Fruit fly (Drosophila melanogaster): ENCODE data around the gene CG15922.
A peak's percentile ranks its signal among the peaks of the same experiment; 100 is the strongest.

The CG15922 gene

DNA sequence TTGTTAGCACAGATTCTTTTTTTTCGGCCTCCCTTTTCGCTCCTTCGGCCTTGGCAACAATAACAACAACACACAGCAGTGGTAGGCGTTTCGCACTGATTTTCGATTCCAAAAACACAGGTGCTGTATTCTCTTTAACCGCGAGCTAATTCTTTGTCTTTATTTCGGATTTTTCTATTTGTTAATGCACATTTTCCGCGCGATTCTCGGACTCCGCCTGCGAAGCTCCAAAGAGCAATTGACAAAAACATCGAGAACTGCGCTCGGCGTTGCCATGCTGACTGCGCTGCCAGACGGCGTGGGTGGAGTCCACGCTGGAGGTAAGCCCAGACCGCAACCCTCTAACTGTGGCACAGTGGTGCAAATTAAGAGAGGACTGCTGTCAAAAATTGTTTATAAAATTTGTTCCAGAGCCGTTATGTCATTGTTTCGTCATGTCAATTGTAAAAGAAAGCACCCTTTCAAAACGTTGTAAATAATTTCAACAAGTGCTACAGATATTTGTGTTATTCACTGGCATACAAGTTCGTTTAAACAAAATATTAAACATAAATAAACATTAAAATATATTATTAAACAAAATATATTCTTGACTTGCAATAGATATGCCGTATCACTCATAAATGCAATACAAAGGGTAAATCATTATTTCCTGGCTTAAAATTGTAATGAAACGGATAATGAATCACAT lies 2.5 kb downstream of the CG15922 start, which contains the start of the genes DPCoAC and CG5180 (continued):
- peak in 1 of 2 experiments; percentile 21 for TF ChIP-seq dl (GFP tag; optimal IDR thresholded peaks at IDR 0.05; ENCODE audit: insufficient read depth in 1 of 2, partially characterized antibody in 2 of 2)
- TF ChIP-seq Myc (optimal IDR thresholded peaks at IDR 0.05) = no peak
- TF ChIP-seq Hr78 (GFP tag; optimal IDR thresholded peaks at IDR 0.05) = no peak
- TF ChIP-seq usp (GFP tag; optimal IDR thresholded peaks at IDR 0.05) = no peak
- TF ChIP-seq N (GFP tag; optimal IDR thresholded peaks at IDR 0.05) = no peak

DNA sequence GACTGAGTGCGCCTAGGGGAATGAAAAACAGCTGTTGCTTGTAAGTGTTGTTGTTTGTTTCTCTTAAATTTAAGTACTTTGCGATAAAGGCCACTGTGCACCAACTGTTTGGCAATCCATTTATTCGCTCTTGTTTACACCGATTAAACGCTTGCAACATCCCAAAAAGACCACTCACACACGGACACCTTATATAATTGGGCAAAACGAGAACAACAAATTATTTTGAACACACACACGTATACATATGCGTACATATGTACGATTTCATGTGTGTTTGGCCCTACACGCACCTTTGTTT lies 3.0 kb downstream of the CG15922 start:
- TF ChIP-seq sage (GFP tag; optimal IDR thresholded peaks at IDR 0.05) (no peak), Jra (GFP tag; optimal IDR thresholded peaks at IDR 0.05) (no peak), tai (GFP tag; optimal IDR thresholded peaks at IDR 0.05) (no peak)

DNA sequence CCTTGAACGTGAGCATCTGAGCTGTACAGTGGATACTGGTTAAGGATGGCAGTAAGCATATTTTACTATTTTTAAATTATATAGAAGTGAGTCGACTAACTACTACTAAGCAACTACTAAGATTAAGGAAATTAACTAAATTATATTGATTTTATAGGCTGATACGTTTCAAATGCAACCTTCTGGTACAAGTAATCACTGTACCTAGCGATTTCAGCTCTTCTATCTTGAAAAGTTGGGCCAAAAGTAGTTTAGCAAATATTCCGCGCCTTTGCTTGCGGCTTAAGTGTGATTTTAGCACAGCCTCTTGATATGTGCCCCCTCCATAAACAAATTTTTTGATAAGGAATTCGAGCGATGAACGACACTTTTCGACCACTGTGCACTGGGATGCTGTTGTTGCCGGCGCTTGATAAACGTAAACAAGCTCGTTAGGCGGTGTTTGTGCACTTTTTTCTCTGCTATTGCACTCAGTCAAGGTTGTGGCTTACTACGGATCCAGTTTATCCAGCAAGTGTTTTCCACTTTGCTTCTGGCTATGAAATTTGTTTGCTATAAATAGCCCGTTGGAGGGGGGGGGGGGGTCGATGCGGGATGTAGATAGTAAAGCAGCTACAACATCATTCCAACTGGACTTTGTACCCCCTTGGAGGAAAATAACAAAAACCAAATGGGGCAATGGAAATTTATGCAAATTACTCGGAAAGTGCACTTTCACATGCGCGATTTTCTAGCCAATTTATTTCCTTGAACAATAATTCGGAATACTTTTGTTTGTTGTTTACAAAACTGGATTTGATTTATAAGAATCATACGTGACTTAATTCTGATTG lies 3.6 kb downstream of the CG15922 start:
- TF ChIP-seq Hr83 (GFP tag; optimal IDR thresholded peaks at IDR 0.05; ENCODE audit: poor library complexity, severe bottlenecking) = no peak
- TF ChIP-seq usp (GFP tag; optimal IDR thresholded peaks at IDR 0.05) = no peak
- TF ChIP-seq psq (GFP tag; optimal IDR thresholded peaks at IDR 0.05) = peak; percentile 47
- TF ChIP-seq woc (GFP tag; optimal IDR thresholded peaks at IDR 0.05) = peak; percentile 72
- peak; percentile 37 for TF ChIP-seq sv (GFP tag; optimal IDR thresholded peaks at IDR 0.05)
- peak; percentile 60 for TF ChIP-seq rgr (GFP tag; optimal IDR thresholded peaks at IDR 0.05)
- no peak for TF ChIP-seq GATAd (GFP tag; optimal IDR thresholded peaks at IDR 0.05)
- TF ChIP-seq Dif (GFP tag; optimal IDR thresholded peaks at IDR 0.05; ENCODE audit: partially characterized antibody) = peak; percentile 4
- TF ChIP-seq h (GFP tag; optimal IDR thresholded peaks at IDR 0.05) = peak; percentile 82
- TF ChIP-seq sage (GFP tag; optimal IDR thresholded peaks at IDR 0.05) = no peak
- TF ChIP-seq ey (GFP tag; optimal IDR thresholded peaks at IDR 0.05) = peak; percentile 62
- no peak for TF ChIP-seq jim (GFP tag; optimal IDR thresholded peaks at IDR 0.05)
- TF ChIP-seq Jra (GFP tag; optimal IDR thresholded peaks at IDR 0.05) = no peak
- peak; percentile 55 for TF ChIP-seq br (GFP tag; optimal IDR thresholded peaks at IDR 0.05)
- peak; percentile 14 for TF ChIP-seq brk (GFP tag; optimal IDR thresholded peaks at IDR 0.05)
- no peak for TF ChIP-seq Vsx2 (GFP tag; optimal IDR thresholded peaks at IDR 0.05; ENCODE audit: partially characterized antibody)
- TF ChIP-seq dmrt93B (GFP tag; optimal IDR thresholded peaks at IDR 0.05) = peak; percentile 37
- no peak for TF ChIP-seq Hr78 (GFP tag; optimal IDR thresholded peaks at IDR 0.05)
- TF ChIP-seq Hnf4 (GFP tag; optimal IDR thresholded peaks at IDR 0.05) = peak; percentile 9
- no peak for TF ChIP-seq Myc (optimal IDR thresholded peaks at IDR 0.05)
- TF ChIP-seq foxo (GFP tag; optimal IDR thresholded peaks at IDR 0.05) = peak in 1 of 2 experiments; percentile 76
- TF ChIP-seq Rel (GFP tag; optimal IDR thresholded peaks at IDR 0.05) = no peak
- TF ChIP-seq Rel (tag; optimal IDR thresholded peaks at IDR 0.05) = no peak
- peak; percentile 54 for TF ChIP-seq HLH106 (tag; optimal IDR thresholded peaks at IDR 0.05)
- peak; percentile 67 for TF ChIP-seq OdsH (GFP tag; optimal IDR thresholded peaks at IDR 0.05)
- TF ChIP-seq Sp1 (GFP tag; optimal IDR thresholded peaks at IDR 0.05) = peak; percentile 18
- peak; percentile 72 for TF ChIP-seq fru (GFP tag; optimal IDR thresholded peaks at IDR 0.05)

DNA sequence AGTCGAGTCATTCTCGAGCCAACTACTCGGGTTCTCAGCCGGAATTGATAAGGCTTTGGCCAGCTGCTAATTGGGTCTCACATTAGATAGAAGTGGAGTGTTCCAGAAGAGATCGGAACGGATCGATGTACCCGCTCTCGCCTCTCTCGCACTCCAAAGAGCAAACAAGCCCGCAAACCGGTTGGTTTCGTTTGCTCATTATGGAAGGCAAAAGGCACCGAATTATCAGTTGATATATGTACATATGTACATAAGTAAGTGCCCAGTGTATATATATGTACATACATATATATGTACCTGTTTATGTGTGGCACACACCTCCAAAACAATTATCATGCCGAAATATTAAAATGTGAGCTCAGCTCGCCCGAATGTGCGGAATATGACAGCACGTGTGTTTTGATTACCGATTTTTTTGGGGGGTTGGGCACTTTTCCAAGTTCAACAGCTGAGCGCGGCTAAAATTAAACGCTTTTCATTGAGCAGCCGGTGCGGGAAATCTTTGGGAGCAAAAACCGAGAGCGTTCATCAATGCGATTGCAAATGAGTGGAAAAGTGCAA lies 4.3 kb downstream of the CG15922 start:
- TF ChIP-seq usp (GFP tag; optimal IDR thresholded peaks at IDR 0.05) (no peak), Rel (GFP tag; optimal IDR thresholded peaks at IDR 0.05) (peak; percentile 68), Rel (tag; optimal IDR thresholded peaks at IDR 0.05) (peak; percentile 15), Abd-B (GFP tag; optimal IDR thresholded peaks at IDR 0.05) (no peak), fru (GFP tag; optimal IDR thresholded peaks at IDR 0.05) (no peak), Dif (GFP tag; optimal IDR thresholded peaks at IDR 0.05; ENCODE audit: partially characterized antibody) (peak; percentile 43), sage (GFP tag; optimal IDR thresholded peaks at IDR 0.05) (no peak), dl (GFP tag; optimal IDR thresholded peaks at IDR 0.05; ENCODE audit: insufficient read depth in 1 of 2, partially characterized antibody in 2 of 2) (no peak), Vsx2 (GFP tag; optimal IDR thresholded peaks at IDR 0.05; ENCODE audit: partially characterized antibody) (no peak), jim (GFP tag; optimal IDR thresholded peaks at IDR 0.05) (no peak), Sp1 (GFP tag; optimal IDR thresholded peaks at IDR 0.05) (no peak), sv (GFP tag; optimal IDR thresholded peaks at IDR 0.05) (no peak), CG9705 (GFP tag; optimal IDR thresholded peaks at IDR 0.05) (no peak), foxo (GFP tag; optimal IDR thresholded peaks at IDR 0.05) (peak in 1 of 2 experiments; percentile 39), HLH106 (tag; optimal IDR thresholded peaks at IDR 0.05) (no peak), Hr83 (GFP tag; optimal IDR thresholded peaks at IDR 0.05; ENCODE audit: poor library complexity, severe bottlenecking) (peak; percentile 32), Hr78 (GFP tag; optimal IDR thresholded peaks at IDR 0.05) (no peak)

All from whole organism, wandering third instar larva.